Worm (Caenorhabditis elegans) whole organism, midembryonic: ENCODE measurements around the gene idpb-1.

Experiments used
- flt-1 ChIP-seq: fragments of 200-800 bp; sonication (Bioruptor generic); IDR thresholded peaks from 2 replicates; pipeline ENCODE4 v1.3.6; 2022; ENCODE audit warnings: missing genetic modification characterization, missing compliant biosample characterization
- klf-2 ChIP-seq: fragments of 200-800 bp; sonication (Bioruptor generic); conservative IDR thresholded peaks from 2 replicates; pipeline ENCODE4 v1.3.6; 2022; ENCODE audit warnings: missing genetic modification reagents, missing genetic modification characterization, missing compliant biosample characterization
- med-1 ChIP-seq: sonication (generic microtip); optimal IDR thresholded peaks from 2 replicates; lab custom pipeline; 2017; ENCODE audit warnings: missing genetic modification characterization, mild to moderate bottlenecking, missing compliant biosample characterization, antibody characterized with exemption, missing genetic modification reagents; ENCODE audit not compliant: insufficient read depth
- ref-1 ChIP-seq: fragments of 200-800 bp; sonication (Bioruptor generic); conservative IDR thresholded peaks from 2 replicates; pipeline ENCODE4 v1.3.6; 2022; ENCODE audit warnings: missing genetic modification reagents, missing genetic modification characterization, missing compliant biosample characterization

ce11 chrII:5093945-5094344, 7.8 kb upstream of the idpb-1 start, which contains the start of gene C04G6.13:
- no peak for TF ChIP-seq klf-2 (GFP tag; lab: Robert Waterston, UW)
- no peak for TF ChIP-seq flt-1 (GFP tag; lab: Robert Waterston, UW)
- no peak for TF ChIP-seq ref-1
- TF ChIP-seq med-1 (GFP tag; lab: Kevin White, UChicago): no peak
